Worm (Caenorhabditis elegans): ENCODE measurements around the gene ksr-1.

- TF ChIP-seq pqm-1 (tag; optimal IDR thresholded peaks at IDR 0.05) = peak; percentile 81
- no peak for TF ChIP-seq unc-62 (GFP tag; optimal IDR thresholded peaks at IDR 0.05)
Observed at ce11 chrX:8231858-8232257, 43.1 kb upstream of the ksr-1 start, which contains the start of gene K02A6.3.
